Worm (Caenorhabditis elegans) whole organism, late embryonic: Measurements from ENCODE around the gene D2021.4.

Experiments
- ama-1 ChIP-seq: fragments of 150-350 bp; optimal IDR thresholded peaks from 2 replicates; lab custom pipeline; 2014
- ceh-30 ChIP-seq: fragments of 150-350 bp; optimal IDR thresholded peaks from 2 replicates; lab custom pipeline; 2014; ENCODE audit warnings: missing biosample characterization, missing genetic modification characterization
- ceh-6 ChIP-seq: fragments of 200-800 bp; sonication (Bioruptor generic); optimal IDR thresholded peaks from 2 replicates; lab custom pipeline; 2018; ENCODE audit warnings: mild to moderate bottlenecking, missing genetic modification characterization, missing compliant biosample characterization
- ceh-9 ChIP-seq: sonication (generic microtip); optimal IDR thresholded peaks from 2 replicates; lab custom pipeline; 2016; ENCODE audit warnings: mild to moderate bottlenecking, missing genetic modification characterization, inconsistent platforms, missing compliant biosample characterization
- dmd-4 ChIP-seq: sonication (generic microtip); optimal IDR thresholded peaks from 2 replicates; lab custom pipeline; 2016; ENCODE audit warnings: borderline replicate concordance, missing genetic modification characterization, missing compliant biosample characterization
- ets-4 ChIP-seq: sonication (generic microtip); optimal IDR thresholded peaks from 2 replicates; lab custom pipeline; 2016; ENCODE audit warnings: missing genetic modification characterization, missing compliant biosample characterization
- hlh-15 ChIP-seq: sonication (generic microtip); optimal IDR thresholded peaks from 2 replicates; lab custom pipeline; 2016; ENCODE audit warnings: missing genetic modification characterization, missing compliant biosample characterization
- lin-11 ChIP-seq: fragments of 200-800 bp; sonication (Bioruptor generic); optimal IDR thresholded peaks from 2 replicates; lab custom pipeline; 2018; ENCODE audit warnings: mild to moderate bottlenecking, missing genetic modification characterization, missing compliant biosample characterization
- nfya-1 ChIP-seq: sonication (generic microtip); optimal IDR thresholded peaks from 2 replicates; lab custom pipeline; 2017; ENCODE audit warnings: missing genetic modification characterization, mild to moderate bottlenecking, missing compliant biosample characterization, antibody characterized with exemption, moderate library complexity
- odd-2 ChIP-seq: sonication (generic microtip); optimal IDR thresholded peaks from 2 replicates; lab custom pipeline; 2017; ENCODE audit warnings: antibody characterized with exemption, mild to moderate bottlenecking, missing genetic modification characterization, missing compliant biosample characterization
- pha-2 ChIP-seq: sonication (generic microtip); optimal IDR thresholded peaks from 2 replicates; lab custom pipeline; 2017; ENCODE audit warnings: mild to moderate bottlenecking, missing genetic modification characterization, missing compliant biosample characterization
- ref-2 ChIP-seq: sonication (generic microtip); optimal IDR thresholded peaks from 2 replicates; lab custom pipeline; 2016; ENCODE audit warnings: missing genetic modification characterization, missing compliant biosample characterization
- tbx-2 ChIP-seq: sonication (generic microtip); optimal IDR thresholded peaks from 2 replicates; lab custom pipeline; 2016; ENCODE audit warnings: missing genetic modification characterization, missing compliant biosample characterization
- unc-55 ChIP-seq: sonication (generic microtip); optimal IDR thresholded peaks from 2 replicates; lab custom pipeline; 2017; ENCODE audit warnings: missing biosample characterization, missing genetic modification reagents, missing genetic modification characterization

DNA sequence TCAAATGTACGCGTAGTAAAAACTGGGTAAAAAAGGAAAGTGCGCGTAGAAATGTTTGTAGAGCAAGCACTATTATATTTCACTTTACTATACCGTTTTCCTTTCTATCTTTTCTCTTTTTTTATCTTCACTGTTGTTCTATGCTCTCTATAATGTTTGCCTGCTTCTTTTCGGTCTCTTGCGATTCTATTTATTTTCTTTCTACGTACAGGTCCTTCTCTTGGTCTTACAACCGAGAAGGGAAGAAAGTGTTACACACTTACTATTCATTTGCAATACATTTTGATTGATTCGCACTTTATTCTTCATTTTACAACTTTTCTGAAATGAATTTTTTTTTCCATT is 15.6 kb upstream of the D2021.4 start:
- TF ChIP-seq pha-2 (tag; lab: Kevin White, UChicago), result no peak
- TF ChIP-seq ama-1 (lab: Kevin White, UChicago), result no peak
- TF ChIP-seq tbx-2, result no peak
- TF ChIP-seq ceh-30 (tag; lab: Kevin White, UChicago), result no peak
- TF ChIP-seq ceh-6 (GFP tag; lab: Kevin White, UChicago), result no peak
- TF ChIP-seq ets-4 (tag; lab: Kevin White, UChicago), result no peak
- TF ChIP-seq unc-55 (GFP tag; lab: Kevin White, UChicago), result no peak
- TF ChIP-seq ref-2, result no peak
- no peak for TF ChIP-seq nfya-1 (tag; lab: Kevin White, UChicago)
- no peak for TF ChIP-seq lin-11 (tag; lab: Kevin White, UChicago)
- TF ChIP-seq hlh-15 (tag; lab: Kevin White, UChicago), result no peak
- TF ChIP-seq ceh-9 (tag; lab: Kevin White, UChicago), result no peak
- no peak for TF ChIP-seq dmd-4 (tag; lab: Kevin White, UChicago)
- TF ChIP-seq odd-2 (tag; lab: Kevin White, UChicago), result no peak
